Comparison of ENCODE assay signal across 2 worm cellular contexts in the genomic region with DNA sequence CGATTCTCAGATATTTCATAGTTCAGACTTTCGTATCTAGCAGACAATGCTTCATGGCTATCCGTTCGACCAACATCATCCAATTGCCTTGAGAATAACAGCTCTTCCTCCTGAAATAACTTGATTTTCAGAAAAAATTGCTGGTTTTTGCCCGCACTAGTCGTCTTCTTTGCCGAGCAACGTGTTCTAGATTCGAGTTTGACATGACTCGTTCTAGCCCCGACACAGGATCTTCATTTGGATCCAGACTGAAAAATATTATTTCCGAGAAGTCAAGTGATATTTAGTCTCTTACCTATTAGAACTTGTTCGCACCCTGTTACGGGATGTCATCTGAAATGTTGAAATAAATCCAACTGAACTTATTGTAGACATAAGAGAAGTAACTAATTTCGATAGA.
TF ChIP-seq lines count a peak whose summit lies in the region.

A gene (minus strand): TSS at position 333 of the 400 bp plus-strand sequence.

TF ChIP-seq in whole organism, L4 larva, 104 proteins besides CTCF, POLR2A, EP300 and RAD21 (continued from another document and continues in another):
- peak; percentile 2 for TF ChIP-seq mes-2 (tag; optimal IDR thresholded peaks at IDR 0.05; lab: Kevin White, UChicago; ENCODE audit: poor library complexity, severe bottlenecking)
- TF ChIP-seq skn-1 (tag; optimal IDR thresholded peaks at IDR 0.05; lab: Kevin White, UChicago) = no peak
- TF ChIP-seq nhr-42 (GFP tag; IDR thresholded peaks at IDR 0.05; lab: Robert Waterston, UW) = no peak
- TF ChIP-seq rbr-2 (tag; optimal IDR thresholded peaks at IDR 0.05; lab: Kevin White, UChicago) = no peak
- TF ChIP-seq F26F4.8 (GFP tag; conservative IDR thresholded peaks at IDR 0.05; lab: Robert Waterston, UW) = no peak
- TF ChIP-seq hif-1 (tag; optimal IDR thresholded peaks at IDR 0.05; lab: Kevin White, UChicago) = no peak
- TF ChIP-seq ceh-62 (tag; optimal IDR thresholded peaks at IDR 0.05; lab: Kevin White, UChicago) = no peak
- TF ChIP-seq set-16 (GFP tag; IDR thresholded peaks at IDR 0.05; lab: Robert Waterston, UW) = no peak
- no peak for TF ChIP-seq ztf-7 (tag; optimal IDR thresholded peaks at IDR 0.05; lab: Kevin White, UChicago)
- TF ChIP-seq nhr-25 (tag; optimal IDR thresholded peaks at IDR 0.05; lab: Kevin White, UChicago; ENCODE audit: borderline replicate concordance, insufficient read depth) = no peak
- TF ChIP-seq ztf-11 (tag; optimal IDR thresholded peaks at IDR 0.05; lab: Kevin White, UChicago) = no peak
- no peak for TF ChIP-seq cey-2 (tag; optimal IDR thresholded peaks at IDR 0.05; lab: Kevin White, UChicago; ENCODE audit: borderline replicate concordance, insufficient read depth)
- TF ChIP-seq mxl-3 (GFP tag; optimal IDR thresholded peaks at IDR 0.05; lab: Kevin White, UChicago) = no peak
- no peak for TF ChIP-seq nhr-10 (tag; optimal IDR thresholded peaks at IDR 0.05; lab: Kevin White, UChicago)
- no peak for TF ChIP-seq lin-29 (GFP tag; IDR thresholded peaks at IDR 0.05; lab: Robert Waterston, UW)
- peak; percentile 15 for TF ChIP-seq nhr-6 (tag; optimal IDR thresholded peaks at IDR 0.05; lab: Kevin White, UChicago)
- TF ChIP-seq nhr-11 (tag; optimal IDR thresholded peaks at IDR 0.05; lab: Kevin White, UChicago) = no peak
- TF ChIP-seq dmd-8 (GFP tag; IDR thresholded peaks at IDR 0.05; lab: Robert Waterston, UW) = no peak
- TF ChIP-seq aly-2 (tag; optimal IDR thresholded peaks at IDR 0.05; lab: Kevin White, UChicago) = no peak
- TF ChIP-seq nhr-102 (tag; optimal IDR thresholded peaks at IDR 0.05; lab: Kevin White, UChicago) = no peak
- no peak for TF ChIP-seq snpc-4 (tag; optimal IDR thresholded peaks at IDR 0.05; lab: Kevin White, UChicago)
- no peak for TF ChIP-seq mdl-1 (tag; optimal IDR thresholded peaks at IDR 0.05; lab: Kevin White, UChicago)
- TF ChIP-seq daf-16 (GFP tag; optimal IDR thresholded peaks at IDR 0.05; lab: Kevin White, UChicago) = no peak
- peak; percentile 27 for TF ChIP-seq daf-16 (tag; optimal IDR thresholded peaks at IDR 0.05; lab: Kevin White, UChicago)
- TF ChIP-seq lsy-2 (tag; optimal IDR thresholded peaks at IDR 0.05; lab: Kevin White, UChicago) = peak in 1 of 2 experiments; percentile 50
- TF ChIP-seq daf-8 (GFP tag; IDR thresholded peaks at IDR 0.05; lab: Robert Waterston, UW) = no peak
- TF ChIP-seq zag-1 (tag; optimal IDR thresholded peaks at IDR 0.05; lab: Kevin White, UChicago) = no peak
- no peak for TF ChIP-seq mep-1 (tag; optimal IDR thresholded peaks at IDR 0.05; lab: Kevin White, UChicago)
- no peak for TF ChIP-seq duxl-1 (tag; optimal IDR thresholded peaks at IDR 0.05; lab: Kevin White, UChicago; ENCODE audit: poor library complexity)
- peak; percentile 23; the same call in 1 of the 2 replicates for TF ChIP-seq Y48G9A.11 (GFP tag; IDR thresholded peaks at IDR 0.05; lab: Robert Waterston, UW)
- TF ChIP-seq fkh-10 (GFP tag; optimal IDR thresholded peaks at IDR 0.05; lab: Kevin White, UChicago) = no peak
- peak; percentile 44 for TF ChIP-seq lin-38 (GFP tag; IDR thresholded peaks at IDR 0.05; lab: Robert Waterston, UW)
- no peak for TF ChIP-seq hlh-11 (tag; optimal IDR thresholded peaks at IDR 0.05; lab: Kevin White, UChicago)
- TF ChIP-seq ctbp-1 (GFP tag; IDR thresholded peaks at IDR 0.05; lab: Robert Waterston, UW) = no peak
- TF ChIP-seq pqm-1 (tag; optimal IDR thresholded peaks at IDR 0.05; lab: Kevin White, UChicago) = no peak
- no peak for TF ChIP-seq spr-1 (tag; optimal IDR thresholded peaks at IDR 0.05; lab: Kevin White, UChicago)
- TF ChIP-seq snpc-1.2 (GFP tag; IDR thresholded peaks at IDR 0.05; lab: Robert Waterston, UW) = no peak
- no peak for TF ChIP-seq F49E8.2 (tag; optimal IDR thresholded peaks at IDR 0.05; lab: Kevin White, UChicago; ENCODE audit: borderline replicate concordance)
- no peak for TF ChIP-seq arid-1 (GFP tag; conservative IDR thresholded peaks at IDR 0.05; lab: Robert Waterston, UW)
- TF ChIP-seq zip-11 (GFP tag; IDR thresholded peaks at IDR 0.05; lab: Robert Waterston, UW) = no peak
- TF ChIP-seq tag-97 (GFP tag; IDR thresholded peaks at IDR 0.05; lab: Robert Waterston, UW) = no peak
- no peak for TF ChIP-seq lin-39 (tag; optimal IDR thresholded peaks at IDR 0.05; lab: Kevin White, UChicago)
- no peak for TF ChIP-seq dmd-9 (GFP tag; IDR thresholded peaks at IDR 0.05; lab: Robert Waterston, UW)
- TF ChIP-seq aha-1 (tag; lab: Kevin White, UChicago) = peak; percentile 87
- TF ChIP-seq Y75B8A.6 (GFP tag; IDR thresholded peaks at IDR 0.05; lab: Robert Waterston, UW) = no peak
- TF ChIP-seq hmg-1.1 (GFP tag; IDR thresholded peaks at IDR 0.05; lab: Robert Waterston, UW) = no peak
- no peak for TF ChIP-seq fos-1 (tag; optimal IDR thresholded peaks at IDR 0.05; lab: Kevin White, UChicago)
- no peak for TF ChIP-seq unc-62 (GFP tag; optimal IDR thresholded peaks at IDR 0.05 in 1 of 2; lab: Kevin White, UChicago)
- TF ChIP-seq unc-62 (tag; optimal IDR thresholded peaks at IDR 0.05; lab: Kevin White, UChicago) = no peak
- TF ChIP-seq daf-12 (tag; optimal IDR thresholded peaks at IDR 0.05; lab: Kevin White, UChicago) = no peak
- TF ChIP-seq lim-7 (GFP tag; IDR thresholded peaks at IDR 0.05; lab: Robert Waterston, UW) = no peak
- TF ChIP-seq dmd-6 (GFP tag; IDR thresholded peaks at IDR 0.05; lab: Robert Waterston, UW) = no peak
- no peak for TF ChIP-seq spr-3 (GFP tag; optimal IDR thresholded peaks at IDR 0.05; lab: Kevin White, UChicago)
- no peak for TF ChIP-seq nhr-41 (GFP tag; IDR thresholded peaks at IDR 0.05; lab: Robert Waterston, UW)
- no peak for TF ChIP-seq unc-130 (GFP tag; optimal IDR thresholded peaks at IDR 0.05; lab: Kevin White, UChicago)
- TF ChIP-seq dpl-1 (GFP tag; optimal IDR thresholded peaks at IDR 0.05; lab: Kevin White, UChicago) = no peak
- no peak for TF ChIP-seq zfp-2 (tag; optimal IDR thresholded peaks at IDR 0.05; lab: Kevin White, UChicago)
- TF ChIP-seq Y5F2A.4 (GFP tag; optimal IDR thresholded peaks at IDR 0.05; lab: Kevin White, UChicago) = no peak
- no peak for TF ChIP-seq T20F7.1 (GFP tag; optimal IDR thresholded peaks at IDR 0.05; lab: Kevin White, UChicago)
- TF ChIP-seq daf-19 (GFP tag; conservative IDR thresholded peaks at IDR 0.05; lab: Robert Waterston, UW) = no peak
- TF ChIP-seq ces-1 (GFP tag; optimal IDR thresholded peaks at IDR 0.05; lab: Kevin White, UChicago) = no peak
- no peak for TF ChIP-seq R02D3.7 (tag; optimal IDR thresholded peaks at IDR 0.05; lab: Kevin White, UChicago)
- TF ChIP-seq lir-3 (tag; optimal IDR thresholded peaks at IDR 0.05; lab: Kevin White, UChicago) = no peak
- TF ChIP-seq F44E2.7 (GFP tag; IDR thresholded peaks at IDR 0.05; lab: Robert Waterston, UW) = no peak
- no peak for TF ChIP-seq ceh-82 (tag; optimal IDR thresholded peaks at IDR 0.05; lab: Kevin White, UChicago)
- no peak for TF ChIP-seq hlh-30 (tag; optimal IDR thresholded peaks at IDR 0.05; lab: Kevin White, UChicago; ENCODE audit: insufficient read depth)
- no peak for TF ChIP-seq ceh-44 (GFP tag; IDR thresholded peaks at IDR 0.05; lab: Robert Waterston, UW)

TF ChIP-seq in whole organism, young adult, 124 proteins besides CTCF, POLR2A, EP300 and RAD21 (continued from another document):
- TF ChIP-seq hlh-26 (GFP tag; conservative IDR thresholded peaks at IDR 0.05; lab: Robert Waterston, UW) = no peak
- no peak for TF ChIP-seq him-1 (tag; optimal IDR thresholded peaks at IDR 0.05; lab: Kevin White, UChicago)
- TF ChIP-seq nfyb-1 (GFP tag; IDR thresholded peaks at IDR 0.05; lab: Robert Waterston, UW) = peak; percentile 50; the same call in 1 of the 2 replicates
- TF ChIP-seq F49E8.2 (tag; optimal IDR thresholded peaks at IDR 0.05; lab: Kevin White, UChicago; ENCODE audit: insufficient read depth) = peak; percentile 12
- TF ChIP-seq snpc-4 (GFP tag; optimal IDR thresholded peaks at IDR 0.05; lab: Kevin White, UChicago) = no peak
- TF ChIP-seq snpc-4 (tag; optimal IDR thresholded peaks at IDR 0.05; lab: Kevin White, UChicago) = peak in 1 of 4 experiments; percentile 18
- no peak for TF ChIP-seq sptf-2 (GFP tag; optimal IDR thresholded peaks at IDR 0.05; lab: Kevin White, UChicago)
- no peak for TF ChIP-seq zfh-2 (GFP tag; conservative IDR thresholded peaks at IDR 0.05; lab: Robert Waterston, UW)
- TF ChIP-seq rcor-1 (GFP tag; IDR thresholded peaks at IDR 0.05; lab: Robert Waterston, UW) = no peak
- peak; percentile 12 for TF ChIP-seq B0035.1 (tag; optimal IDR thresholded peaks at IDR 0.05; lab: Kevin White, UChicago)
- no peak for TF ChIP-seq unc-130 (GFP tag; optimal IDR thresholded peaks at IDR 0.05; lab: Kevin White, UChicago)
- TF ChIP-seq ztf-26 (tag; optimal IDR thresholded peaks at IDR 0.05; lab: Kevin White, UChicago) = peak; percentile 36
TF ChIP-seq in whole organism, young adult: peak in this region for 16.
